Fruit fly (Drosophila melanogaster): ENCODE measurements around the gene CG6696.

Gene CG6696

DNA sequence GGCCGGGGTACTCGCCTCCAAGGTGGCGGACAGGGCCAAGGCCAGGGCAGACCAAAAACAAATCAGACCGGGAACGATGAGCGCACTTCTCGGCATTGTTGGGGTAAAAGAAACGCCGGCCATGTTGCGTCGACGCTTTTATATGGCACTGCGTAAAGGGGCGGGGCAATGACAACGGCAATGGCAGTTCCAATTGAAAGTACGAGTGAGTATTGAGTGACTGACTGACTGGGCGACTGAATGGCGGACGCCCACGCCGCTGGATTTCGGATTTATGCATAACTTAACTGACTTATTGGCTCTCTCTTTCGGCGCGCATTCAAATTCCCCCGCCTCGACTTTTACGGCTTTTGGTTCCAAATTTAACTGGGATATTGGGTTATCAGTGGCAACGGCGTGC, at the start of gene CG6696:
Gene CG6696, minus strand, starts transcription at position 101 of the 400 bp plus-strand sequence.
- TF ChIP-seq CG32121 (GFP tag; IDR thresholded peaks at IDR 0.05), result no peak
- TF ChIP-seq Pif1A (GFP tag; optimal IDR thresholded peaks at IDR 0.05), result no peak
- TF ChIP-seq CG10348 (GFP tag; IDR thresholded peaks at IDR 0.05), result no peak
- no peak for TF ChIP-seq CG12605 (GFP tag; IDR thresholded peaks at IDR 0.05)
- no peak for TF ChIP-seq Pif1B (GFP tag; optimal IDR thresholded peaks at IDR 0.05)
- no peak for TF ChIP-seq Ets98B (GFP tag; IDR thresholded peaks at IDR 0.05)
- TF ChIP-seq rn (GFP tag; IDR thresholded peaks at IDR 0.05), result no peak
- TF ChIP-seq CG8301 (tag; optimal IDR thresholded peaks at IDR 0.05), result no peak
- no peak for TF ChIP-seq CG13204 (GFP tag; optimal IDR thresholded peaks at IDR 0.05)
- no peak for TF ChIP-seq CG15710 (tag; optimal IDR thresholded peaks at IDR 0.05)
- TF ChIP-seq CG8159 (tag; optimal IDR thresholded peaks at IDR 0.05), result no peak
- no peak for TF ChIP-seq D1 (tag; optimal IDR thresholded peaks at IDR 0.05)
- TF ChIP-seq CG9948 (tag; optimal IDR thresholded peaks at IDR 0.05), result no peak
- no peak for TF ChIP-seq CG17806 (tag; optimal IDR thresholded peaks at IDR 0.05)
- TF ChIP-seq fd96Ca (GFP tag; IDR thresholded peaks at IDR 0.05), result no peak
- TF ChIP-seq Snoo (tag; optimal IDR thresholded peaks at IDR 0.05), result no peak
- no peak for TF ChIP-seq CG14655 (GFP tag; optimal IDR thresholded peaks at IDR 0.05)
- TF ChIP-seq EcR (GFP tag; optimal IDR thresholded peaks at IDR 0.05), result no peak
- TF ChIP-seq gl (tag; optimal IDR thresholded peaks at IDR 0.05), result no peak
- TF ChIP-seq CG4496 (GFP tag; IDR thresholded peaks at IDR 0.05), result no peak

DNA sequence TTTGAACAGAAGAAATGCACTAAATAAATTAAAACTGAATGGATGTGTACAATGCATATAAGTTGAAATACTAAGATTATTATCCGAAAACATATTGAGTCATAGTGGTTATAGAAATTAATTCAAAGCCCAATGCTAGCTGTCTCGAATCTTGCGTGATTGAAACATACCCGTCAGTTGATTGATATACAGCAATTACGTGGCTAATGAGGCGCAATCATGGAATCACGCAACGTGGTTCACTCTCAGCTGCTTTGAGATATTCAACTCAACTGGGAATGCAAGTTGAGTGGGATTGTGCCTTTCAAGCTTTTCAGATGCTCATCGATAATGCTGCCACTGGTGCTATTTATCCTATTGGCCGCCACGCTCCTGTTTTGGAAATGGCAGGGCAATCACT, 47.6 kb upstream of the CG6696 start, which contains the start of gene Cyp308a1:
Gene Cyp308a1, plus strand, starts transcription at position 301 of the 400 bp plus-strand sequence.
- no peak for TF ChIP-seq Ets98B (GFP tag; IDR thresholded peaks at IDR 0.05)
- TF ChIP-seq Pif1A (GFP tag; optimal IDR thresholded peaks at IDR 0.05), result no peak
- TF ChIP-seq CG32121 (GFP tag; IDR thresholded peaks at IDR 0.05), result no peak
- TF ChIP-seq CG15710 (tag; optimal IDR thresholded peaks at IDR 0.05), result no peak
- TF ChIP-seq CG14655 (GFP tag; optimal IDR thresholded peaks at IDR 0.05), result no peak
- no peak for TF ChIP-seq EcR (GFP tag; optimal IDR thresholded peaks at IDR 0.05)
- TF ChIP-seq Pif1B (GFP tag; optimal IDR thresholded peaks at IDR 0.05), result no peak
- TF ChIP-seq CG8301 (tag; optimal IDR thresholded peaks at IDR 0.05), result no peak
- TF ChIP-seq CG17806 (tag; optimal IDR thresholded peaks at IDR 0.05), result no peak

DNA sequence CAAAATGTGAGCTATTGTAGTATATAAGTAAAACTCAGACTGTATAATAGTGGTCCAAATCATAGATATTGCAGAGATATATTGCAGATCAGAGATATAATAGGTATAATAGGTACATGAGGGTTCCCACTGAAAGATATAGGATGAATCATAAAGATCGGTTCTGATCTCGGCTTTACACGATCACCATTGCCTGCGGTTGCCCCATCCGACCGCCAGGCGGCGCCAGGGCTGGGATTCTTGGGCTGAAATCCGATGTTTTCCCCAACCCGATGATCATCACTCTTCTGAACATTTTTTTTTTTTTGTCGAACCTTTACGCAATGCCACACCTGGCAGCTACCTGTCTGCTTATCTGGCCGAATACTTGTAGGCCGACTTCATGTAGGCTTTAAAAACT, 41.9 kb upstream of the CG6696 start:
- TF ChIP-seq D1 (tag; optimal IDR thresholded peaks at IDR 0.05) (peak; percentile 28), Snoo (tag; optimal IDR thresholded peaks at IDR 0.05) (no peak)

DNA sequence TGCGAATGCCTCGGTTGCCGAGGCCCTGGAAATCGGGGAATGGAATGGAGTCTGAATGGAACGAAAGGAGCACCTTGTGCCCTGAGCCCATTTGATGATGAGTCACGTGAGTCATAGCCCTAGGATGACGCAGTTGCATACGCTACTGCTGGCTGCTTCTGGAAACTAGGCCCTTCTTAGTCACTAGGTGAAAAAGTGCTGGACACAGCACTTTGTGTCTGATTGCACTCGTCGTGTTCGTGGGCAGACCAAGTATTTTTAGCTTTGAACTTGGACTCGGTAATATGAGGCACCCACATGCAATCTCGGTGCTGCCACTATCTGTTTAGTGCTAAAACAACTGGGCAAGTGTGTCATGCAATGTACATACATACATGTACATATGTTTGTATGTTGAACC, 40.3 kb upstream of the CG6696 start:
- TF ChIP-seq Pif1A (GFP tag; optimal IDR thresholded peaks at IDR 0.05), result no peak
- no peak for TF ChIP-seq CG4496 (GFP tag; IDR thresholded peaks at IDR 0.05)
- no peak for TF ChIP-seq CG15710 (tag; optimal IDR thresholded peaks at IDR 0.05)
- no peak for TF ChIP-seq CG8159 (tag; optimal IDR thresholded peaks at IDR 0.05)
- TF ChIP-seq rn (GFP tag; IDR thresholded peaks at IDR 0.05), result no peak
- no peak for TF ChIP-seq CG8301 (tag; optimal IDR thresholded peaks at IDR 0.05)
- no peak for TF ChIP-seq Snoo (tag; optimal IDR thresholded peaks at IDR 0.05)
- TF ChIP-seq CG13204 (GFP tag; optimal IDR thresholded peaks at IDR 0.05), result no peak

DNA sequence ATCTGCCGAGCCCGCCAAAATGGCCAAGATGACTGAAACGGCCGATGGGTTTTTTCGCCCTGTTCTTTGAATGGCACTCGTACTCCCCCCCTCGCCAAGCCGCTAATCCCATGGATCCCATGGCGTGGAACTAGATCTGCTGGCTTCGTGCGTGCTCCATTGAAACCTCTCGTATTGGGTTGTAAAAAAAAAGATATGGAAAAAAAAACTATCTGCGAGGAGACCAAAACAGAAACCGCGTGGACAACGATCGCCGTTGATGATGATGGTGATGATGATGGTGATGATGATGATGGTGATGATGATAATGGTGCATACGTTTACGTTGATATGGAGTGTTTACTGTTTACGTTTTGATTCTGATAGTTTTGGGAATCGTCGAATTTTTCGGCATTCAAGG, 39.8 kb upstream of the CG6696 start:
- peak; percentile 6 for TF ChIP-seq CG34367 (tag; optimal IDR thresholded peaks at IDR 0.05)
- peak; percentile 82 for TF ChIP-seq EcR (GFP tag; optimal IDR thresholded peaks at IDR 0.05)
- TF ChIP-seq CG8159 (tag; optimal IDR thresholded peaks at IDR 0.05), result peak; percentile 2
- no peak for TF ChIP-seq CG32121 (GFP tag; IDR thresholded peaks at IDR 0.05)

DNA sequence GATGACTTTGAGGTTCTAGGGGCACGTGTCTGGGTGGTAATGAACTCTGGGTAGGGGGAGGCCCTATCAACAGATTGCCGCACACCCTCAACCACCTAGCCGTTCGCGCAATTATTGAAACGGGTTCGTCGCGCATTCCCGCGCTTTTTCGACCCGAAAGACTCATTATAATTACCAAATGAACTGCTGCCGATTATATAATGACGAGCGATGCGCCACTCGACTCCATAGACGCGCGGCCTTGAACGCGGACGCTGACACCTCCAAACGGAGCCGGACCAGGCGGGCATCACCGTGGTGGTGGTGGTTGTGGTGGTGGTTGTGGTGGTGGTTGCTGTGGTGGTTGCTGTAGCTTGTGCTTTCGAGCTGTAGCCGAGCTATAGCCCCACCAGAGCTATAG, 38.6 kb upstream of the CG6696 start:
- TF ChIP-seq Ets98B (GFP tag; IDR thresholded peaks at IDR 0.05), result no peak
- TF ChIP-seq EcR (GFP tag; optimal IDR thresholded peaks at IDR 0.05), result peak; percentile 21

DNA sequence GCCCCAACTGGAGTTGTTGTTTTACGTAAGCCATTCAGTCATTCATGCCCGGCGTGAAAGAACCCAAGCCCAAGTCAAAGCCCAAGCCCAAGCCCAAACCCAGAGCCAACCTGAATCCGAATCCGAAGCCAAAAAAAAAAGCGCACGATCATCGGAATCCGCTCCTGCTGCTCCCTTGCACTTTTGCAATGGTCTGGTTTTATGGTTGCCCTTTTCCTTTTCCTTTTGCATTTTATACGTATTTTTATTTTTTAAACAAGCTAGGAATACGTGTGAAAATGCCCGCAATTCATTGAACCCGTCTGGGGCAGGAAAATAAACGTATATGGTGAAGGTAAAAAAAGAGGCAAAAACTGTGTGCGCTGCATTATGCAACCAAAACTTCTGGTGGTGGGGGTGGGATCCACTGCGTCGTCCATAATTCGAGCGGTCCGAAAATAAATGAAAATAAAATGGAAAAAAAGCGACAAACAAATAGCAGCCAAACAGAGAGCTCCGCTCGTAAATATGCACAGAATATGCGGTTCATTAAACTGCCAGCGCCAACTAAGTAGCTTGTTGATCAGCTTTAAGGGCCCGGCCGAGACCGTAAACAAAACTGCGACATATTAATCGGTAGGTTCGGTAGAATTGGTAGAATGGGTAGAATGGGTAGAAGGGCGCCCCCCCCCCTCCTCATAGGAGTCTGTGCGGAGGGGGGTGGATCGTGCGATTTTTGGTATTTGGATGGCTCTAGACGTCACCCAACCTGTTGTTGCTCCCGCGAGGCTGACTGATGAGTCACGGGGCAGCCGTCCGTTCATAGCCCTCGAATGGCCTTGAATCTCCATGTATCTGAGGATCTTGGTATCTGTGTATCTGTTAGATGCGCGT, 37.6 kb upstream of the CG6696 start:
- TF ChIP-seq rn (GFP tag; IDR thresholded peaks at IDR 0.05), result no peak
- TF ChIP-seq gl (tag; optimal IDR thresholded peaks at IDR 0.05), result peak; percentile 26
- peak; percentile 92 for TF ChIP-seq EcR (GFP tag; optimal IDR thresholded peaks at IDR 0.05)
- peak; percentile 28 for TF ChIP-seq CG8159 (tag; optimal IDR thresholded peaks at IDR 0.05)
- TF ChIP-seq Snoo (tag; optimal IDR thresholded peaks at IDR 0.05), result no peak
- TF ChIP-seq CG10348 (GFP tag; IDR thresholded peaks at IDR 0.05), result no peak
- TF ChIP-seq CG13204 (GFP tag; optimal IDR thresholded peaks at IDR 0.05), result no peak

Data from whole organism, pupa.